Fruit fly (Drosophila melanogaster) whole organism, embryonic: ENCODE results near the gene CG10663.

Experiments used
- Atf-2 ChIP-seq: fragments of 200-800 bp; sonication (Bioruptor generic); optimal IDR thresholded peaks from 2 replicates; lab custom pipeline; 2016; ENCODE audit warnings: missing biosample characterization, missing genetic modification characterization
- Atf6 ChIP-seq: fragments of 200-800 bp; sonication (Bioruptor generic); IDR thresholded peaks from 2 replicates; pipeline ENCODE4 v1.3.6; 2022; ENCODE audit warnings: missing biosample characterization, missing genetic modification characterization
- B-H2 ChIP-seq: fragments of 200-800 bp; sonication (Bioruptor generic); optimal IDR thresholded peaks from 2 replicates; lab custom pipeline; 2018; ENCODE audit warnings: missing biosample characterization, mild to moderate bottlenecking, missing genetic modification characterization
- CG10267 ChIP-seq: fragments of 200-800 bp; sonication (Bioruptor generic); optimal IDR thresholded peaks from 2 replicates; lab custom pipeline; 2018; ENCODE audit warnings: missing biosample characterization, mild to moderate bottlenecking, missing genetic modification characterization, moderate library complexity
- CG12391 ChIP-seq: fragments of 200-800 bp; sonication (Bioruptor generic); optimal IDR thresholded peaks from 3 replicates; lab custom pipeline; 2018; ENCODE audit warnings: missing biosample characterization, mild to moderate bottlenecking, missing genetic modification characterization, moderate library complexity
- CG12942 ChIP-seq: fragments of 200-800 bp; sonication (Bioruptor generic); optimal IDR thresholded peaks from 3 replicates; lab custom pipeline; 2016; ENCODE audit warnings: missing biosample characterization, missing genetic modification characterization
- CG17361 ChIP-seq: fragments of 200-800 bp; sonication (Bioruptor generic); IDR thresholded peaks from 3 replicates; pipeline ENCODE4 v1.3.6; 2022; ENCODE audit warnings: missing biosample characterization, missing genetic modification characterization
- CG17829 ChIP-seq: fragments of 200-800 bp; optimal IDR thresholded peaks from 2 replicates; lab custom pipeline; 2019; ENCODE audit warnings: missing biosample characterization, mild to moderate bottlenecking, missing genetic modification characterization, moderate library complexity
- CG18476 ChIP-seq: fragments of 200-800 bp; sonication (Bioruptor generic); optimal IDR thresholded peaks from 2 replicates; lab custom pipeline; 2016; ENCODE audit warnings: missing biosample characterization, mild to moderate bottlenecking, missing genetic modification characterization
- CG33557 ChIP-seq: fragments of 200-800 bp; sonication (Bioruptor generic); optimal IDR thresholded peaks from 2 replicates; lab custom pipeline; 2019; ENCODE audit warnings: missing biosample characterization, mild to moderate bottlenecking, missing genetic modification characterization, moderate library complexity
- CG3847 ChIP-seq: fragments of 200-800 bp; sonication (Bioruptor generic); IDR thresholded peaks from 2 replicates; pipeline ENCODE4 v1.3.6; 2022; ENCODE audit warnings: missing biosample characterization, missing genetic modification characterization
- CG4404 ChIP-seq: fragments of 200-800 bp; sonication (Bioruptor generic); IDR thresholded peaks from 2 replicates; pipeline ENCODE4 v1.3.6; 2022; ENCODE audit warnings: missing biosample characterization, missing genetic modification characterization
- CG6175 ChIP-seq: fragments of 200-800 bp; sonication (Bioruptor generic); IDR thresholded peaks from 3 replicates; pipeline ENCODE4 v1.3.6; 2022; ENCODE audit warnings: missing biosample characterization, missing genetic modification characterization
- CG6254 ChIP-seq: fragments of 200-800 bp; sonication (Bioruptor generic); optimal IDR thresholded peaks from 3 replicates; lab custom pipeline; 2017; ENCODE audit warnings: mild to moderate bottlenecking, missing biosample characterization, missing genetic modification reagents, missing genetic modification characterization
- CG6765 ChIP-seq: fragments of 200-800 bp; sonication (Bioruptor generic); optimal IDR thresholded peaks from 3 replicates; lab custom pipeline; 2017; ENCODE audit warnings: missing biosample characterization, mild to moderate bottlenecking, missing genetic modification characterization
- CG7963 ChIP-seq: fragments of 200-800 bp; sonication (Bioruptor generic); IDR thresholded peaks from 3 replicates; pipeline ENCODE4 v1.3.6; 2022; ENCODE audit warnings: missing biosample characterization, missing genetic modification characterization; ENCODE audit not compliant: partially characterized antibody
- CG8478 ChIP-seq: fragments of >200 bp; optimal IDR thresholded peaks from 2 replicates; lab custom pipeline; 2018
- CG9215 ChIP-seq: fragments of 200-800 bp; sonication (Bioruptor generic); IDR thresholded peaks from 2 replicates; pipeline ENCODE4 v1.3.6; 2022; ENCODE audit warnings: missing biosample characterization, missing genetic modification characterization
- CG9727 ChIP-seq: fragments of 200-800 bp; sonication (Bioruptor generic); optimal IDR thresholded peaks from 3 replicates; lab custom pipeline; 2017; ENCODE audit warnings: missing biosample characterization, mild to moderate bottlenecking, missing genetic modification characterization
- CG9797 ChIP-seq: fragments of 200-800 bp; sonication (Bioruptor generic); optimal IDR thresholded peaks from 3 replicates; lab custom pipeline; 2018; ENCODE audit warnings: missing biosample characterization, mild to moderate bottlenecking, missing genetic modification characterization
- Elba2 ChIP-seq: fragments of 200-800 bp; sonication (Bioruptor generic); optimal IDR thresholded peaks from 3 replicates; lab custom pipeline; 2016; ENCODE audit warnings: missing biosample characterization, missing genetic modification characterization
- Gug ChIP-seq: fragments of 200-800 bp; sonication (Bioruptor generic); IDR thresholded peaks from 4 replicates; pipeline ENCODE4 v1.3.6; 2022; ENCODE audit warnings: missing biosample characterization, missing genetic modification characterization
- HLHmδ ChIP-seq: fragments of 200-800 bp; sonication (Bioruptor generic); optimal IDR thresholded peaks from 2 replicates; lab custom pipeline; 2018; ENCODE audit warnings: missing biosample characterization, mild to moderate bottlenecking, missing genetic modification characterization, moderate library complexity
- Hey ChIP-seq: fragments of 200-800 bp; sonication (Bioruptor generic); optimal IDR thresholded peaks from 3 replicates; lab custom pipeline; 2018; ENCODE audit warnings: missing biosample characterization, mild to moderate bottlenecking, missing genetic modification characterization
- Mad ChIP-seq: fragments of 200-800 bp; sonication (Bioruptor generic); optimal IDR thresholded peaks from 2 replicates; lab custom pipeline; 2016; ENCODE audit warnings: missing biosample characterization, missing genetic modification characterization
- Meics ChIP-seq: fragments of 200-800 bp; sonication (Bioruptor generic); optimal IDR thresholded peaks from 2 replicates; lab custom pipeline; 2017; ENCODE audit warnings: missing biosample characterization, mild to moderate bottlenecking, missing genetic modification characterization
- Mes4 ChIP-seq: fragments of 200-800 bp; sonication (Bioruptor generic); optimal IDR thresholded peaks from 2 replicates; lab custom pipeline; 2016; ENCODE audit warnings: missing biosample characterization, missing genetic modification characterization
- Nf-YB ChIP-seq: fragments of 200-800 bp; sonication (Bioruptor generic); optimal IDR thresholded peaks from 3 replicates; lab custom pipeline; 2019; ENCODE audit warnings: missing biosample characterization, mild to moderate bottlenecking, missing genetic modification characterization, moderate library complexity
- Opbp ChIP-seq: fragments of 200-800 bp; sonication (Bioruptor generic); IDR thresholded peaks from 3 replicates; pipeline ENCODE4 v1.3.6; 2022; ENCODE audit warnings: missing biosample characterization, missing genetic modification characterization; ENCODE audit not compliant: partially characterized antibody
- Taf1 ChIP-seq: fragments of 200-800 bp; sonication (Bioruptor generic); IDR thresholded peaks from 2 replicates; pipeline ENCODE4 v1.3.6; 2022; ENCODE audit warnings: missing biosample characterization, missing genetic modification characterization
- Xbp1 ChIP-seq: fragments of 200-800 bp; sonication (Bioruptor generic); optimal IDR thresholded peaks from 3 replicates; lab custom pipeline; 2016; ENCODE audit warnings: missing biosample characterization, mild to moderate bottlenecking, missing genetic modification characterization
- bab2 ChIP-seq: fragments of 200-800 bp; sonication (Bioruptor generic); optimal IDR thresholded peaks from 2 replicates; lab custom pipeline; 2016; ENCODE audit warnings: missing biosample characterization, missing genetic modification characterization
- cas ChIP-seq: fragments of 200-800 bp; sonication (Bioruptor generic); IDR thresholded peaks from 2 replicates; pipeline ENCODE4 v1.3.6; 2022; ENCODE audit warnings: missing biosample characterization, missing genetic modification characterization
- crc ChIP-seq: fragments of 200-800 bp; sonication (Bioruptor generic); optimal IDR thresholded peaks from 2 replicates; lab custom pipeline; 2016; ENCODE audit warnings: missing biosample characterization, missing genetic modification characterization
- croc ChIP-seq: fragments of 200-800 bp; sonication (Bioruptor generic); conservative IDR thresholded peaks from 3 replicates; pipeline ENCODE4 v1.3.6; 2022; ENCODE audit warnings: missing biosample characterization, missing genetic modification characterization
- crp ChIP-seq, 2 experiments: fragments of 200-800 bp; sonication (Bioruptor generic); optimal IDR thresholded peaks; 2 replicates in 1 of 2; 3 replicates in 1 of 2; lab custom pipeline; 2017; ENCODE audit warnings: missing biosample characterization in 2 of 2, missing genetic modification characterization in 2 of 2, mild to moderate bottlenecking in 1 of 2, moderate library complexity in 1 of 2
- dpn ChIP-seq, 2 experiments: fragments of 200-800 bp; sonication (Bioruptor generic); optimal IDR thresholded peaks; 3 replicates each; lab custom pipeline; 2016; ENCODE audit warnings: missing biosample characterization in 2 of 2, missing genetic modification characterization in 2 of 2
- emc ChIP-seq: fragments of 200-800 bp; sonication (Bioruptor generic); optimal IDR thresholded peaks from 2 replicates; lab custom pipeline; 2016; ENCODE audit warnings: missing biosample characterization, missing genetic modification characterization
- esg ChIP-seq: fragments of 200-800 bp; sonication (Bioruptor generic); conservative IDR thresholded peaks from 2 replicates; pipeline ENCODE4 v1.3.6; 2022; ENCODE audit warnings: missing biosample characterization, missing genetic modification characterization
- gro ChIP-seq: fragments of 200-800 bp; sonication (Bioruptor generic); optimal IDR thresholded peaks from 2 replicates; lab custom pipeline; 2016; ENCODE audit warnings: missing biosample characterization, missing genetic modification characterization
- gt ChIP-seq: fragments of 200-800 bp; sonication (Bioruptor generic); IDR thresholded peaks from 2 replicates; pipeline ENCODE4 v1.3.6; 2022; ENCODE audit warnings: missing biosample characterization, missing genetic modification characterization
- her ChIP-seq: fragments of 200-800 bp; sonication (Bioruptor generic); optimal IDR thresholded peaks from 2 replicates; lab custom pipeline; 2016; ENCODE audit warnings: missing biosample characterization, missing genetic modification characterization
- inv ChIP-seq: fragments of 200-800 bp; sonication (Bioruptor generic); IDR thresholded peaks from 2 replicates; pipeline ENCODE4 v1.3.6; 2022; ENCODE audit warnings: missing biosample characterization, missing genetic modification characterization; ENCODE audit not compliant: partially characterized antibody
- kni ChIP-seq: fragments of 200-800 bp; sonication (Bioruptor generic); optimal IDR thresholded peaks from 3 replicates; lab custom pipeline; 2017; ENCODE audit warnings: mild to moderate bottlenecking, missing biosample characterization, missing genetic modification reagents, missing genetic modification characterization
- mld ChIP-seq: fragments of 200-800 bp; sonication (Bioruptor generic); IDR thresholded peaks from 3 replicates; pipeline ENCODE4 v1.3.6; 2022; ENCODE audit warnings: missing biosample characterization, missing genetic modification characterization; ENCODE audit not compliant: partially characterized antibody
- slou ChIP-seq: fragments of 200-800 bp; sonication (Bioruptor generic); optimal IDR thresholded peaks from 3 replicates; lab custom pipeline; 2016; ENCODE audit warnings: missing biosample characterization, missing genetic modification characterization
- slp2 ChIP-seq: fragments of 200-800 bp; sonication (Bioruptor generic); optimal IDR thresholded peaks from 2 replicates; lab custom pipeline; 2016; ENCODE audit warnings: missing biosample characterization, missing genetic modification characterization
- tll ChIP-seq, 2 experiments: fragments of 200-800 bp in 1 of 2; fragments of >200 bp in 1 of 2; sonication (Bioruptor generic) in 1 of 2; optimal IDR thresholded peaks; 2 replicates each; lab custom pipeline; 2017 to 2019; ENCODE audit warnings: missing biosample characterization in 2 of 2, missing genetic modification characterization in 2 of 2, mild to moderate bottlenecking in 1 of 2, moderate library complexity in 1 of 2
- ttk ChIP-seq: fragments of 200-800 bp; sonication (Bioruptor generic); IDR thresholded peaks from 2 replicates; pipeline ENCODE4 v2.1.2; 2022; ENCODE audit warnings: missing biosample characterization, missing genetic modification characterization
- tup ChIP-seq: fragments of 200-800 bp; sonication (Bioruptor generic); optimal IDR thresholded peaks from 2 replicates; lab custom pipeline; 2016; ENCODE audit warnings: missing biosample characterization, mild to moderate bottlenecking, missing genetic modification characterization, moderate library complexity
- twi ChIP-seq: fragments of 200-800 bp; optimal IDR thresholded peaks from 2 replicates; lab custom pipeline; 2019; ENCODE audit warnings: missing biosample characterization, mild to moderate bottlenecking, missing genetic modification characterization, moderate library complexity

The CG10663 gene

DNA sequence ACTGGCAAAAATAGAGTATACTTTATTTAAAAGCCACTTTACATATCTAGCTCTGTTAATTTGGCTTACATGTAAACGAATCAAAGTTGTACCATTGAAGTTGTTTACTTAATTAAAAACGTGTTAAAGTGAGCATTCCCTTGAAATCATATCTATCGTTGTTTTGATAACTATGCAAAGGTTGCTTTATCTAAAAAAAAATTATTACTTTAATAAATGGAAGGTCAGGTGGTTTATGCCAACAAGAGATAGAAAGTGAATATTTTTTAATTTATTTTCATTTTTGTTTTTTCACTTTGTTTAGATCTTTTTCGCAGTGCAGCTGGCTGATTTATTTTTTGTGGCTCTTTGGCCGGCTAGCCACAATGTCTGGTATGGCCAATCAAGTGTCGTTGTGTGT, 1.9 kb downstream of the CG10663 start (continued):
- peak; percentile 76 for TF ChIP-seq CG9727
- peak; percentile 27 for TF ChIP-seq slp2 (GFP tag; lab: Kevin White, UChicago)
- no peak for TF ChIP-seq tup (GFP tag; lab: Kevin White, UChicago)
- no peak for TF ChIP-seq Elba2
- no peak for TF ChIP-seq CG33557
- TF ChIP-seq kni (GFP tag; lab: Kevin White, UChicago), result no peak
- TF ChIP-seq CG12942, result peak; percentile 64
- peak; percentile 57 to 66 for TF ChIP-seq dpn (GFP tag; optimal IDR thresholded peaks at IDR 0.05; lab: Kevin White, UChicago)
- no peak for TF ChIP-seq HLHmδ (GFP tag; lab: Kevin White, UChicago)
- no peak for TF ChIP-seq CG8478 (lab: Kevin White, UChicago)
- TF ChIP-seq Gug (GFP tag; lab: Robert Waterston, UW), result no peak; the same call in 2 of the 4 replicates
- TF ChIP-seq gt (GFP tag; lab: Robert Waterston, UW), result no peak
- peak; percentile 59 for TF ChIP-seq Mes4
- peak; percentile 81 for TF ChIP-seq CG12391 (tag; lab: Kevin White, UChicago)
- no peak for TF ChIP-seq CG9797 (GFP tag; lab: Kevin White, UChicago)
- no peak for TF ChIP-seq emc (GFP tag; lab: Kevin White, UChicago)
- TF ChIP-seq Xbp1 (GFP tag; lab: Kevin White, UChicago), result peak; percentile 82
- peak; percentile 55 for TF ChIP-seq CG3847 (GFP tag; lab: Robert Waterston, UW)
- no peak for TF ChIP-seq Hey
- TF ChIP-seq ttk (GFP tag; lab: Robert Waterston, UW), result peak; percentile 59
- peak; percentile 57 for TF ChIP-seq CG9215 (GFP tag; lab: Robert Waterston, UW)
- no peak for TF ChIP-seq inv (GFP tag; lab: Robert Waterston, UW)
- TF ChIP-seq CG10267 (tag; lab: Kevin White, UChicago), result peak; percentile 14
- peak; percentile 58; the same call in 1 of the 2 replicates for TF ChIP-seq Atf6 (GFP tag; lab: Robert Waterston, UW)
- peak; percentile 88 for TF ChIP-seq CG17361 (GFP tag; lab: Robert Waterston, UW)
- TF ChIP-seq Atf-2 (GFP tag; lab: Kevin White, UChicago), result peak; percentile 51
- peak; percentile 77 for TF ChIP-seq Meics (GFP tag; lab: Kevin White, UChicago)
- TF ChIP-seq crc, result peak; percentile 30
- TF ChIP-seq CG7963, result no peak
- TF ChIP-seq CG4404 (GFP tag; lab: Robert Waterston, UW), result peak; percentile 33; the same call in 1 of the 2 replicates
- TF ChIP-seq Taf1 (GFP tag; lab: Robert Waterston, UW), result no peak
- peak; percentile 65 for TF ChIP-seq bab2 (GFP tag; lab: Kevin White, UChicago)
- TF ChIP-seq slou (GFP tag; lab: Kevin White, UChicago), result no peak
- peak; percentile 80 for TF ChIP-seq CG17829 (tag; lab: Kevin White, UChicago)
- no peak for TF ChIP-seq B-H2 (GFP tag; lab: Kevin White, UChicago)
- TF ChIP-seq her (GFP tag; lab: Kevin White, UChicago), result no peak
- TF ChIP-seq Mad (GFP tag; lab: Kevin White, UChicago), result peak; percentile 64
- no peak for TF ChIP-seq cas (GFP tag; lab: Robert Waterston, UW)
- TF ChIP-seq crp (GFP tag; optimal IDR thresholded peaks at IDR 0.05; lab: Kevin White, UChicago), result peak in 1 of 2 experiments; percentile 16
- peak; percentile 25 for TF ChIP-seq twi (tag; lab: Kevin White, UChicago)
- no peak for TF ChIP-seq mld (GFP tag; lab: Robert Waterston, UW)
- peak; percentile 63 for TF ChIP-seq Nf-YB
- peak; percentile 54 for TF ChIP-seq CG6765
- peak; percentile 57 for TF ChIP-seq CG18476 (GFP tag; lab: Kevin White, UChicago)
- no peak for TF ChIP-seq Opbp (GFP tag; lab: Robert Waterston, UW)
- peak; percentile 45; the same call in 1 of the 2 replicates for TF ChIP-seq esg (GFP tag; lab: Robert Waterston, UW)
- peak; percentile 33 for TF ChIP-seq gro (GFP tag; lab: Kevin White, UChicago)
- TF ChIP-seq CG6175 (GFP tag; lab: Robert Waterston, UW), result 0 out of 3 replicates have a peak, but pooled peaks have one; percentile 16
- TF ChIP-seq tll (GFP tag; optimal IDR thresholded peaks at IDR 0.05; lab: Kevin White, UChicago), result no peak
- TF ChIP-seq croc (GFP tag; lab: Robert Waterston, UW), result peak; percentile 46; the same call in 2 of the 3 replicates
- peak; percentile 68 for TF ChIP-seq CG6254 (GFP tag; lab: Kevin White, UChicago)
